Fruit fly (Drosophila melanogaster) whole organism, embryonic: ENCODE results near the gene CG31195.

ENCODE experiments used
- Bdp1 ChIP-seq: fragments of 200-800 bp; sonication (Bioruptor generic); optimal IDR thresholded peaks from 3 replicates; lab custom pipeline; 2016; ENCODE audit warnings: missing biosample characterization, missing genetic modification characterization
- CG10209 ChIP-seq: fragments of 200-800 bp; sonication (Bioruptor generic); optimal IDR thresholded peaks from 3 replicates; lab custom pipeline; 2017; ENCODE audit warnings: missing biosample characterization, mild to moderate bottlenecking, missing genetic modification characterization, missing genetic modification reagents
- CG11398 ChIP-seq: fragments of 200-800 bp; sonication (Bioruptor generic); optimal IDR thresholded peaks from 2 replicates; lab custom pipeline; 2016; ENCODE audit warnings: missing biosample characterization, missing genetic modification characterization
- CG15073 ChIP-seq: fragments of 200-800 bp; sonication (Bioruptor generic); optimal IDR thresholded peaks from 2 replicates; lab custom pipeline; 2016; ENCODE audit warnings: missing biosample characterization, missing genetic modification characterization
- CG15269 ChIP-seq: fragments of 200-800 bp; sonication (Bioruptor generic); optimal IDR thresholded peaks from 2 replicates; lab custom pipeline; 2018; ENCODE audit warnings: missing biosample characterization, mild to moderate bottlenecking, missing genetic modification characterization, moderate library complexity
- CG15479 ChIP-seq: fragments of 200-800 bp; sonication (Bioruptor generic); optimal IDR thresholded peaks from 3 replicates; lab custom pipeline; 2019; ENCODE audit warnings: missing biosample characterization, mild to moderate bottlenecking, missing genetic modification characterization, moderate library complexity
- CG16813 ChIP-seq: fragments of 200-800 bp; sonication (Bioruptor generic); IDR thresholded peaks from 3 replicates; pipeline ENCODE4 v1.3.6; 2022; ENCODE audit warnings: missing biosample characterization, missing genetic modification characterization; ENCODE audit not compliant: partially characterized antibody
- CG17361 ChIP-seq: fragments of 200-800 bp; sonication (Bioruptor generic); IDR thresholded peaks from 3 replicates; pipeline ENCODE4 v1.3.6; 2022; ENCODE audit warnings: missing biosample characterization, missing genetic modification characterization
- CG17568 ChIP-seq: fragments of 200-800 bp; sonication (Bioruptor generic); optimal IDR thresholded peaks from 2 replicates; lab custom pipeline; 2018; ENCODE audit warnings: missing biosample characterization, mild to moderate bottlenecking, missing genetic modification characterization, moderate library complexity
- CG17802 ChIP-seq: fragments of 200-800 bp; sonication (Bioruptor generic); optimal IDR thresholded peaks from 2 replicates; lab custom pipeline; 2018; ENCODE audit warnings: missing biosample characterization, mild to moderate bottlenecking, missing genetic modification characterization, moderate library complexity
- CG18011 ChIP-seq: fragments of 200-800 bp; sonication (Bioruptor generic); optimal IDR thresholded peaks from 2 replicates; lab custom pipeline; 2017; ENCODE audit warnings: missing biosample characterization, missing genetic modification characterization, mild to moderate bottlenecking, moderate library complexity, missing genotype
- CG18764 ChIP-seq: fragments of 200-800 bp; sonication (Bioruptor generic); optimal IDR thresholded peaks from 3 replicates; lab custom pipeline; 2016; ENCODE audit warnings: missing biosample characterization, missing genetic modification characterization
- CG2678 ChIP-seq: fragments of 200-800 bp; sonication (Bioruptor generic); optimal IDR thresholded peaks from 3 replicates; lab custom pipeline; 2019; ENCODE audit warnings: missing biosample characterization, mild to moderate bottlenecking, missing genetic modification characterization, moderate library complexity
- CG4707 ChIP-seq: fragments of 200-800 bp; sonication (Bioruptor generic); optimal IDR thresholded peaks from 2 replicates; lab custom pipeline; 2018; ENCODE audit warnings: missing biosample characterization, mild to moderate bottlenecking, missing genetic modification characterization, moderate library complexity
- CG4730 ChIP-seq: fragments of 200-800 bp; sonication (Bioruptor generic); IDR thresholded peaks from 2 replicates; pipeline ENCODE4 v1.3.6; 2022; ENCODE audit warnings: missing biosample characterization, missing genetic modification characterization
- CG6254 ChIP-seq: fragments of 200-800 bp; sonication (Bioruptor generic); optimal IDR thresholded peaks from 3 replicates; lab custom pipeline; 2017; ENCODE audit warnings: mild to moderate bottlenecking, missing biosample characterization, missing genetic modification reagents, missing genetic modification characterization
- CG7271 ChIP-seq: fragments of 200-800 bp; sonication (Bioruptor generic); optimal IDR thresholded peaks from 2 replicates; lab custom pipeline; 2018; ENCODE audit warnings: missing biosample characterization, mild to moderate bottlenecking, missing genetic modification characterization, moderate library complexity
- CG7357 ChIP-seq: fragments of 200-800 bp; sonication (Bioruptor generic); IDR thresholded peaks from 3 replicates; pipeline ENCODE4 v1.3.6; 2022; ENCODE audit warnings: missing biosample characterization, missing genetic modification characterization
- CG8478 ChIP-seq: fragments of >200 bp; optimal IDR thresholded peaks from 2 replicates; lab custom pipeline; 2018
- Deaf1 ChIP-seq: fragments of 200-800 bp; optimal IDR thresholded peaks from 3 replicates; lab custom pipeline; 2019; ENCODE audit warnings: missing biosample characterization, mild to moderate bottlenecking, missing genetic modification characterization, moderate library complexity
- Dfd ChIP-seq, 2 experiments: fragments of >200 bp; optimal IDR thresholded peaks; 2 replicates each; lab custom pipeline; 2017; ENCODE audit warnings: missing biosample characterization in 2 of 2, missing genetic modification characterization in 2 of 2
- Dp ChIP-seq: fragments of 200-800 bp; sonication (Bioruptor generic); optimal IDR thresholded peaks from 2 replicates; lab custom pipeline; 2018; ENCODE audit warnings: missing biosample characterization, mild to moderate bottlenecking, missing genetic modification characterization, moderate library complexity
- Drgx ChIP-seq: fragments of 200-800 bp; sonication (Bioruptor generic); IDR thresholded peaks from 2 replicates; pipeline ENCODE4 v1.3.6; 2022; ENCODE audit warnings: missing biosample characterization, missing genetic modification characterization
- E2f1 ChIP-seq: fragments of 200-800 bp; sonication (Bioruptor generic); IDR thresholded peaks from 2 replicates; pipeline ENCODE4 v1.3.6; 2022; ENCODE audit warnings: missing biosample characterization, missing genetic modification characterization
- Ets65A ChIP-seq: fragments of 200-800 bp; sonication (Bioruptor generic); peaks from one replicate; lab custom pipeline; 2016; ENCODE audit warnings: missing biosample characterization, missing genetic modification characterization
- Hr78 ChIP-seq, 2 experiments: fragments of 200-800 bp in 1 of 2; fragments of >200 bp in 1 of 2; sonication (Bioruptor generic) in 1 of 2; optimal IDR thresholded peaks; 2 replicates each; lab custom pipeline; 2017 to 2019; ENCODE audit warnings: missing biosample characterization in 2 of 2, missing genetic modification characterization in 2 of 2, mild to moderate bottlenecking in 1 of 2, moderate library complexity in 1 of 2
- Lpt ChIP-seq: fragments of >200 bp; optimal IDR thresholded peaks from 2 replicates; lab custom pipeline; 2018; ENCODE audit warnings: missing biosample characterization, missing genetic modification characterization
- Mrtf ChIP-seq: fragments of 200-800 bp; sonication (Bioruptor generic); IDR thresholded peaks from 3 replicates; pipeline ENCODE4 v1.3.6; 2022; ENCODE audit warnings: missing biosample characterization, missing genetic modification characterization
- ap ChIP-seq: fragments of 200-800 bp; sonication (Bioruptor generic); IDR thresholded peaks from 2 replicates; pipeline ENCODE4 v1.3.6; 2022; ENCODE audit warnings: missing biosample characterization, missing genetic modification characterization
- az2 ChIP-seq: fragments of 200-800 bp; sonication (Bioruptor generic); optimal IDR thresholded peaks from 3 replicates; lab custom pipeline; 2016; ENCODE audit warnings: missing biosample characterization, missing genetic modification characterization
- br ChIP-seq: fragments of >200 bp; optimal IDR thresholded peaks from 2 replicates; lab custom pipeline; 2017
- bsh ChIP-seq, 2 experiments: fragments of 200-800 bp; sonication (Bioruptor generic); optimal IDR thresholded peaks; 2 replicates each; lab custom pipeline; 2017 to 2018; ENCODE audit warnings: mild to moderate bottlenecking in 2 of 2, missing biosample characterization in 2 of 2, missing genetic modification characterization in 2 of 2, moderate library complexity in 1 of 2
- cg ChIP-seq: fragments of 200-800 bp; sonication (Bioruptor generic); optimal IDR thresholded peaks from 3 replicates; lab custom pipeline; 2019; ENCODE audit warnings: missing biosample characterization, mild to moderate bottlenecking, missing genetic modification characterization, moderate library complexity
- corto ChIP-seq: fragments of 200-800 bp; sonication (Bioruptor generic); optimal IDR thresholded peaks from 2 replicates; lab custom pipeline; 2016; ENCODE audit warnings: missing biosample characterization, mild to moderate bottlenecking, missing genetic modification characterization, moderate library complexity
- dysf ChIP-seq: fragments of 200-800 bp; sonication (Bioruptor generic); IDR thresholded peaks from 3 replicates; pipeline ENCODE4 v1.3.6; 2022; ENCODE audit warnings: missing biosample characterization, missing genetic modification characterization
- exex ChIP-seq: fragments of 200-800 bp; sonication (Bioruptor generic); optimal IDR thresholded peaks from 4 replicates; lab custom pipeline; 2018; ENCODE audit warnings: missing biosample characterization, mild to moderate bottlenecking, missing genetic modification characterization, moderate library complexity
- fru ChIP-seq: fragments of >200 bp; optimal IDR thresholded peaks from 2 replicates; lab custom pipeline; 2017
- hth ChIP-seq: fragments of >200 bp; optimal IDR thresholded peaks from 2 replicates; lab custom pipeline; 2017; ENCODE audit warnings: inconsistent platforms
- jumu ChIP-seq: fragments of 200-800 bp; sonication (Bioruptor generic); optimal IDR thresholded peaks from 3 replicates; lab custom pipeline; 2016; ENCODE audit warnings: missing biosample characterization, missing genetic modification characterization
- klu ChIP-seq: fragments of 200-800 bp; sonication (Bioruptor generic); IDR thresholded peaks from 2 replicates; pipeline ENCODE4 v1.3.6; 2022; ENCODE audit warnings: missing biosample characterization, missing genetic modification characterization
- lbe ChIP-seq: fragments of 200-800 bp; sonication (Bioruptor generic); optimal IDR thresholded peaks from 2 replicates; lab custom pipeline; 2016; ENCODE audit warnings: missing biosample characterization, mild to moderate bottlenecking, missing genetic modification characterization
- lilli ChIP-seq: fragments of 200-800 bp; sonication (Bioruptor generic); optimal IDR thresholded peaks from 3 replicates; lab custom pipeline; 2016; ENCODE audit warnings: missing biosample characterization, missing genetic modification characterization
- nom ChIP-seq: fragments of 200-800 bp; sonication (Bioruptor generic); optimal IDR thresholded peaks from 2 replicates; lab custom pipeline; 2017; ENCODE audit warnings: missing biosample characterization, missing genetic modification characterization, mild to moderate bottlenecking, moderate library complexity, missing genetic modification reagents
- pan ChIP-seq, 4 experiments: fragments of >200 bp in 3 of 4; fragments of 200-800 bp in 1 of 4; sonication (Bioruptor generic) in 1 of 4; optimal IDR thresholded peaks in 3 of 4; IDR thresholded peaks in 1 of 4; 2 replicates each; pipeline versions ENCODE4 v1.3.6 to Lab custom; 2017 to 2022; ENCODE audit warnings: missing biosample characterization in 2 of 4, missing genetic modification characterization in 2 of 4, mixed read lengths in 1 of 4
- sc ChIP-seq, 3 experiments: fragments of >200 bp in 2 of 3; fragments of 200-800 bp in 1 of 3; sonication (Bioruptor generic) in 1 of 3; optimal IDR thresholded peaks; 2 replicates in 2 of 3; 3 replicates in 1 of 3; lab custom pipeline; 2017; ENCODE audit warnings: mild to moderate bottlenecking in 1 of 3, missing biosample characterization in 1 of 3, missing genetic modification characterization in 1 of 3, missing genetic modification reagents in 1 of 3
- sd ChIP-seq: fragments of 200-800 bp; sonication (Bioruptor generic); optimal IDR thresholded peaks from 3 replicates; lab custom pipeline; 2018; ENCODE audit warnings: missing biosample characterization, mild to moderate bottlenecking, missing genetic modification characterization, moderate library complexity
- slp2 ChIP-seq: fragments of 200-800 bp; sonication (Bioruptor generic); optimal IDR thresholded peaks from 2 replicates; lab custom pipeline; 2016; ENCODE audit warnings: missing biosample characterization, missing genetic modification characterization
- stwl ChIP-seq: fragments of 200-800 bp; sonication (Bioruptor generic); optimal IDR thresholded peaks from 3 replicates; lab custom pipeline; 2018; ENCODE audit warnings: missing biosample characterization, mild to moderate bottlenecking, missing genetic modification characterization, moderate library complexity
- vvl ChIP-seq: fragments of 200-800 bp; sonication (Bioruptor generic); IDR thresholded peaks from 2 replicates; pipeline ENCODE4 v1.3.6; 2022; ENCODE audit warnings: missing biosample characterization, missing genetic modification characterization
- zen2 ChIP-seq: fragments of 200-800 bp; sonication (Bioruptor generic); IDR thresholded peaks from 3 replicates; pipeline ENCODE4 v1.3.6; 2022; ENCODE audit warnings: missing biosample characterization, missing genetic modification characterization; ENCODE audit not compliant: partially characterized antibody

Gene CG31195

DNA sequence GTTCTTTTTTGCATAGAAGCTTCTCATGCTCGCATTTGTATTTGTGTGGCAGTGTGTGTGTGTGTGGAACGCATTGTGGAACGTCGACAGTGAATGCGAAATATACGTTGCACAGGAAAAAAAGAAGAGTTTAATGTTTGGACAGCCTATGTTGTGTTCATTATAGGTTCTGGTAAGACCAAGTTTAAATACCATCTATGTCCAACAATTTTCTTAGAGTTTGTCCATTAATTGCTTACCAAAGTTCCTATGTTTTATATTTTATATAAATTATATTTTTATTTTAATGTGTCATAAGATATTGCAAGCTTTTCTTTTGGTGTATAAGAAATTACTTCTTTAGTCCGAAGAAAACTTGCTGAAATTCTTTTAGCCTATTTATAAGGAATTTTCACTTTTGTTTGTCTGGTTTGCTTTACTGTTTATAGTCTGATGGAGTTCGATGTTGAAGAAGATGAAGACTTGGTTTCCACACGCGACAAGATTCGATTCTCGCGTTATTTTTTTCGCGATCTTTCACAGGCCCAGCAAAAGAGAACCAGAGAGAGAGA is 20.0 kb upstream of the CG31195 start:
- TF ChIP-seq CG4730 (no peak), CG2678 (tag; lab: Kevin White, UChicago) (no peak), Mrtf (no peak), Lpt (no peak), Drgx (peak; percentile 73), CG17802 (tag; lab: Kevin White, UChicago) (no peak), lilli (GFP tag; lab: Kevin White, UChicago) (no peak), slp2 (GFP tag; lab: Kevin White, UChicago) (no peak), fru (no peak), stwl (tag; lab: Kevin White, UChicago) (no peak), klu (no peak), Dfd (GFP tag; optimal IDR thresholded peaks at IDR 0.05; lab: Kevin White, UChicago) (no peak), CG10209 (no peak), CG15073 (GFP tag; lab: Kevin White, UChicago) (no peak), CG18011 (GFP tag; lab: Kevin White, UChicago) (no peak), sc (optimal IDR thresholded peaks at IDR 0.05; lab: Kevin White, UChicago) (no peak), sc (GFP tag; optimal IDR thresholded peaks at IDR 0.05; lab: Kevin White, UChicago) (no peak), vvl (GFP tag; lab: Robert Waterston, UW) (no peak), jumu (GFP tag; lab: Kevin White, UChicago) (no peak), bsh (GFP tag; optimal IDR thresholded peaks at IDR 0.05; lab: Kevin White, UChicago) (peak in 1 of 2 experiments; percentile 74), pan (optimal IDR thresholded peaks at IDR 0.05; lab: Kevin White, UChicago) (no peak), pan (GFP tag; optimal IDR thresholded peaks at IDR 0.05 in 1 of 2, IDR thresholded peaks at IDR 0.05 in 1 of 2) (no peak), CG7271 (tag; lab: Kevin White, UChicago) (no peak), nom (GFP tag; lab: Kevin White, UChicago) (peak; percentile 65), CG15269 (tag; lab: Kevin White, UChicago) (no peak), Dp (GFP tag; lab: Kevin White, UChicago) (no peak)

DNA sequence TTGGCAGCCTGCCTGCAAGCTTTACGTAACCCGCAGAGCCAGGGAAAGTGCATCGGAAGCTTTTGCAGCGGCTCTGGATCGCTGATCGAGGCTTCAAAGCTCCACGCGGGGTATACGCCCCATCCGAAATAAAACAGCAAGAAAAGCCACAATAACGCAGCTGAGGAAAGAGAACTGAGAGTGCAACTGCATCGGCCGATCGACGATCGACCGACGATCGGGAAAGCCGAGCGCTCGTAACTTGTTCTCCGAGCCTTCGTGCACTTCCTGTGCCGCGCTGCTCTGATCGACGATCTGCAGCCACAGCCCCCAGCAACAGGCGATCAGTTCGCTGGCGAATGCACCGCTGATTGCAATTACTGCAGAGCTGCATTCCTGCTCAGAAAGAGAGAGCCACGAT is 17.8 kb upstream of the CG31195 start:
- TF ChIP-seq bsh (GFP tag; optimal IDR thresholded peaks at IDR 0.05; lab: Kevin White, UChicago) (peak in 1 of 2 experiments; percentile 56), Drgx (peak; percentile 83), dysf (GFP tag; lab: Robert Waterston, UW) (no peak), zen2 (GFP tag; lab: Robert Waterston, UW) (0 out of 3 replicates have a peak, but pooled peaks have one; percentile 21), lbe (GFP tag; lab: Kevin White, UChicago) (peak; percentile 53), exex (tag; lab: Kevin White, UChicago) (no peak), Bdp1 (GFP tag; lab: Kevin White, UChicago) (no peak), CG17568 (GFP tag; lab: Kevin White, UChicago) (no peak), CG16813 (GFP tag; lab: Robert Waterston, UW) (0 out of 3 replicates have a peak, but pooled peaks have one; percentile 33), ap (no peak), az2 (no peak), hth (lab: Kevin White, UChicago) (no peak), CG8478 (lab: Kevin White, UChicago) (peak; percentile 41), corto (GFP tag; lab: Kevin White, UChicago) (peak; percentile 75), E2f1 (GFP tag; lab: Robert Waterston, UW) (no peak), Ets65A (GFP tag; lab: Kevin White, UChicago) (peak; percentile 25), sd (no peak), CG17361 (GFP tag; lab: Robert Waterston, UW) (no peak), CG15479 (GFP tag; lab: Kevin White, UChicago) (peak; percentile 28), Hr78 (GFP tag; optimal IDR thresholded peaks at IDR 0.05; lab: Kevin White, UChicago) (no peak), CG7357 (GFP tag; lab: Robert Waterston, UW) (0 out of 3 replicates have a peak, but pooled peaks have one; percentile 25), Deaf1 (tag; lab: Kevin White, UChicago) (peak; percentile 82), CG11398 (no peak), br (lab: Kevin White, UChicago) (no peak), cg (GFP tag; lab: Kevin White, UChicago) (no peak), CG4707 (no peak), CG6254 (GFP tag; lab: Kevin White, UChicago) (no peak), nom (GFP tag; lab: Kevin White, UChicago) (peak; percentile 93), CG18764 (GFP tag; lab: Kevin White, UChicago) (no peak)
